Worm (Caenorhabditis elegans) whole organism, L4 larva: Measurements from ENCODE around the gene egl-23.

Experiments
- ama-1 ChIP-seq: fragments of 150-350 bp; optimal IDR thresholded peaks from 2 replicates; lab custom pipeline; 2014; ENCODE audit warnings: inconsistent platforms, mixed read lengths
- fos-1 ChIP-seq: fragments of 150-350 bp; optimal IDR thresholded peaks from 2 replicates; lab custom pipeline; 2014; ENCODE audit warnings: missing biosample characterization, missing genetic modification characterization
- unc-62 ChIP-seq, 3 experiments: fragments of 150-350 bp in 1 of 3; sonication (generic microtip); optimal IDR thresholded peaks in 2 of 3; peaks in 1 of 3; 1 replicate in 1 of 3; 2 replicates in 2 of 3; lab custom pipeline; 2014 to 2017; ENCODE audit warnings: missing biosample characterization in 3 of 3, missing genetic modification characterization in 3 of 3, missing genetic modification reagents in 3 of 3, missing genotype in 1 of 3

ce11 chrIV:13941640-13942039 lies 47.2 kb upstream of the egl-23 start:
- no peak for TF ChIP-seq ama-1 (lab: Kevin White, UChicago)
- no peak for TF ChIP-seq fos-1 (tag; lab: Kevin White, UChicago)
- no peak for TF ChIP-seq unc-62 (GFP tag; optimal IDR thresholded peaks at IDR 0.05 in 1 of 2; lab: Kevin White, UChicago)
- no peak for TF ChIP-seq unc-62 (tag; optimal IDR thresholded peaks at IDR 0.05; lab: Kevin White, UChicago)
